Worm (Caenorhabditis elegans) whole organism, L4 larva: Measurements from ENCODE around the gene smc-4.
A peak's percentile ranks its signal among the peaks of the same experiment; 100 is the strongest.

Experiments
- F10B5.3 ChIP-seq: sonication (generic microtip); optimal IDR thresholded peaks from 2 replicates; lab custom pipeline; 2016; ENCODE audit warnings: mild to moderate bottlenecking, missing genetic modification characterization, missing compliant biosample characterization
- F49E8.2 ChIP-seq: sonication (generic microtip); optimal IDR thresholded peaks from 2 replicates; lab custom pipeline; 2016; ENCODE audit warnings: missing compliant biosample characterization, mild to moderate bottlenecking, missing genetic modification characterization, borderline replicate concordance
- Y75B8A.6 ChIP-seq: fragments of 200-800 bp; sonication (Bioruptor generic); IDR thresholded peaks from 2 replicates; pipeline ENCODE4 v1.3.6; 2022; ENCODE audit warnings: missing genetic modification reagents, missing genetic modification characterization, missing compliant biosample characterization
- aha-1 ChIP-seq: fragments of 150-350 bp; peaks from one replicate; lab custom pipeline; 2014; ENCODE audit warnings: missing biosample characterization, missing genetic modification characterization
- aly-2 ChIP-seq: sonication (generic microtip); optimal IDR thresholded peaks from 2 replicates; lab custom pipeline; 2018; ENCODE audit warnings: missing biosample characterization, missing genetic modification characterization
- ama-1 ChIP-seq: fragments of 150-350 bp; optimal IDR thresholded peaks from 2 replicates; lab custom pipeline; 2014; ENCODE audit warnings: inconsistent platforms, mixed read lengths
- arid-1 ChIP-seq: fragments of 200-800 bp; sonication (Bioruptor generic); conservative IDR thresholded peaks from 2 replicates; pipeline ENCODE4 v1.3.6; 2022; ENCODE audit warnings: missing genetic modification reagents, missing genetic modification characterization, missing compliant biosample characterization
- ceh-20 ChIP-seq: fragments of 200-800 bp; sonication (Bioruptor generic); IDR thresholded peaks from 2 replicates; pipeline ENCODE4 v1.3.6; 2022; ENCODE audit warnings: missing genetic modification reagents, missing genetic modification characterization, missing compliant biosample characterization
- ceh-62 ChIP-seq: sonication (generic microtip); optimal IDR thresholded peaks from 2 replicates; lab custom pipeline; 2017; ENCODE audit warnings: missing biosample characterization, missing genetic modification characterization
- ces-1 ChIP-seq: fragments of 150-350 bp; sonication (generic microtip); optimal IDR thresholded peaks from 4 replicates; lab custom pipeline; 2014; ENCODE audit warnings: missing biosample characterization, missing genetic modification reagents, missing genetic modification characterization
- ctbp-1 ChIP-seq: fragments of 200-800 bp; sonication (Bioruptor generic); IDR thresholded peaks from 2 replicates; pipeline ENCODE4 v1.3.6; 2022; ENCODE audit warnings: missing genetic modification reagents, missing genetic modification characterization, missing compliant biosample characterization
- daf-8 ChIP-seq: fragments of 200-800 bp; sonication (Bioruptor generic); IDR thresholded peaks from 2 replicates; pipeline ENCODE4 v1.3.6; 2022; ENCODE audit warnings: missing genetic modification characterization, missing compliant biosample characterization
- dmd-6 ChIP-seq: fragments of 200-800 bp; sonication (Bioruptor generic); IDR thresholded peaks from 2 replicates; pipeline ENCODE4 v1.3.6; 2022; ENCODE audit warnings: missing genetic modification reagents, missing genetic modification characterization, missing compliant biosample characterization
- dpl-1 ChIP-seq: fragments of 150-350 bp; optimal IDR thresholded peaks from 2 replicates; lab custom pipeline; 2014; ENCODE audit warnings: missing biosample characterization, missing genetic modification reagents, missing genetic modification characterization
- duxl-1 ChIP-seq: sonication (generic microtip); optimal IDR thresholded peaks from 2 replicates; lab custom pipeline; 2016; ENCODE audit warnings: mild to moderate bottlenecking, missing genetic modification characterization, moderate library complexity, missing compliant biosample characterization; ENCODE audit not compliant: poor library complexity
- dve-1 ChIP-seq: sonication (generic microtip); optimal IDR thresholded peaks from 2 replicates; lab custom pipeline; 2017; ENCODE audit warnings: antibody characterized with exemption, mild to moderate bottlenecking, missing genetic modification characterization, missing compliant biosample characterization; ENCODE audit not compliant: insufficient read depth
- egl-43 ChIP-seq: fragments of 200-800 bp; sonication (Bioruptor generic); IDR thresholded peaks from 2 replicates; pipeline ENCODE4 v1.3.6; 2022; ENCODE audit warnings: missing genetic modification reagents, missing genetic modification characterization, missing compliant biosample characterization
- fos-1 ChIP-seq: fragments of 150-350 bp; optimal IDR thresholded peaks from 2 replicates; lab custom pipeline; 2014; ENCODE audit warnings: missing biosample characterization, missing genetic modification characterization
- hlh-30 ChIP-seq: sonication (generic microtip); optimal IDR thresholded peaks from 2 replicates; lab custom pipeline; 2017; ENCODE audit warnings: antibody characterized with exemption, mild to moderate bottlenecking, missing genetic modification characterization, missing compliant biosample characterization; ENCODE audit not compliant: insufficient read depth
- hmg-1.1 ChIP-seq: fragments of 200-800 bp; sonication (Bioruptor generic); IDR thresholded peaks from 2 replicates; pipeline ENCODE4 v1.3.6; 2022; ENCODE audit warnings: missing genetic modification reagents, missing genetic modification characterization, missing compliant biosample characterization
- jun-1 ChIP-seq: fragments of 150-350 bp; optimal IDR thresholded peaks from 2 replicates; lab custom pipeline; 2014; ENCODE audit warnings: missing biosample characterization, missing genetic modification reagents, missing genetic modification characterization
- lim-7 ChIP-seq: fragments of 200-800 bp; sonication (Bioruptor generic); IDR thresholded peaks from 2 replicates; pipeline ENCODE4 v1.3.6; 2022; ENCODE audit warnings: missing genetic modification characterization, missing compliant biosample characterization
- lin-13 ChIP-seq: fragments of 150-350 bp; optimal IDR thresholded peaks from 2 replicates; lab custom pipeline; 2014; ENCODE audit warnings: missing biosample characterization, missing genetic modification reagents, missing genetic modification characterization
- lin-29 ChIP-seq: fragments of 200-800 bp; sonication (Bioruptor generic); IDR thresholded peaks from 2 replicates; pipeline ENCODE4 v1.3.6; 2022; ENCODE audit warnings: missing genetic modification reagents, missing genetic modification characterization, missing compliant biosample characterization
- lir-3 ChIP-seq: sonication (generic microtip); optimal IDR thresholded peaks from 2 replicates; lab custom pipeline; 2016; ENCODE audit warnings: mild to moderate bottlenecking, missing genetic modification characterization, missing compliant biosample characterization
- lsy-2 ChIP-seq, 2 experiments: fragments of 150-350 bp in 1 of 2; sonication (generic microtip) in 1 of 2; optimal IDR thresholded peaks; 2 replicates each; lab custom pipeline; 2014 to 2017; ENCODE audit warnings: missing biosample characterization in 2 of 2, missing genetic modification characterization in 2 of 2
- madf-5 ChIP-seq, 2 experiments: fragments of 200-800 bp; sonication (Bioruptor generic); IDR thresholded peaks; 2 replicates each; pipeline ENCODE4 v1.3.6; 2022; ENCODE audit warnings: missing compliant biosample characterization in 2 of 2, missing genetic modification characterization in 2 of 2
- madf-9 ChIP-seq: fragments of 200-800 bp; sonication (Bioruptor generic); conservative IDR thresholded peaks from 2 replicates; pipeline ENCODE4 v1.3.6; 2022; ENCODE audit warnings: missing genetic modification reagents, missing genetic modification characterization, missing compliant biosample characterization
- mes-2 ChIP-seq: sonication (generic microtip); optimal IDR thresholded peaks from 2 replicates; lab custom pipeline; 2016; ENCODE audit warnings: missing genotype, mild to moderate bottlenecking, missing genetic modification characterization, missing compliant biosample characterization; ENCODE audit not compliant: poor library complexity, severe bottlenecking
- nhr-10 ChIP-seq: fragments of 150-350 bp; optimal IDR thresholded peaks from 2 replicates; lab custom pipeline; 2014; ENCODE audit warnings: missing biosample characterization, missing genetic modification characterization
- nhr-102 ChIP-seq: sonication (generic microtip); optimal IDR thresholded peaks from 2 replicates; lab custom pipeline; 2016; ENCODE audit warnings: mild to moderate bottlenecking, missing genetic modification characterization, moderate library complexity, missing compliant biosample characterization
- nhr-11 ChIP-seq: fragments of 150-350 bp; optimal IDR thresholded peaks from 2 replicates; lab custom pipeline; 2014; ENCODE audit warnings: missing biosample characterization, missing genetic modification characterization
- nhr-28 ChIP-seq: fragments of 150-350 bp; optimal IDR thresholded peaks from 2 replicates; lab custom pipeline; 2014; ENCODE audit warnings: missing biosample characterization, missing genetic modification characterization
- nhr-41 ChIP-seq: fragments of 200-800 bp; sonication (Bioruptor generic); IDR thresholded peaks from 2 replicates; pipeline ENCODE4 v1.3.6; 2022; ENCODE audit warnings: missing genetic modification reagents, missing genetic modification characterization, missing compliant biosample characterization
- nhr-76 ChIP-seq: fragments of 150-350 bp; optimal IDR thresholded peaks from 2 replicates; lab custom pipeline; 2014; ENCODE audit warnings: missing biosample characterization, missing genetic modification characterization
- php-3 ChIP-seq: fragments of 200-800 bp; sonication (Bioruptor generic); IDR thresholded peaks from 2 replicates; pipeline ENCODE4 v1.3.6; 2022; ENCODE audit warnings: missing genetic modification reagents, missing genetic modification characterization, missing compliant biosample characterization
- pqm-1 ChIP-seq: sonication (generic microtip); optimal IDR thresholded peaks from 2 replicates; lab custom pipeline; 2017; ENCODE audit warnings: missing biosample characterization, missing genetic modification characterization
- rbr-2 ChIP-seq: sonication (generic microtip); optimal IDR thresholded peaks from 2 replicates; lab custom pipeline; 2016; ENCODE audit warnings: missing genotype, missing genetic modification characterization, missing compliant biosample characterization
- sdz-12 ChIP-seq: fragments of 200-800 bp; sonication (Bioruptor generic); optimal IDR thresholded peaks from 2 replicates; lab custom pipeline; 2018; ENCODE audit warnings: mild to moderate bottlenecking, missing genetic modification characterization, missing compliant biosample characterization
- set-16 ChIP-seq: fragments of 200-800 bp; sonication (Bioruptor generic); IDR thresholded peaks from 2 replicates; pipeline ENCODE4 v1.3.6; 2022; ENCODE audit warnings: missing genetic modification reagents, missing genetic modification characterization, missing compliant biosample characterization
- tag-97 ChIP-seq: fragments of 200-800 bp; sonication (Bioruptor generic); IDR thresholded peaks from 2 replicates; pipeline ENCODE4 v1.3.6; 2022; ENCODE audit warnings: missing genetic modification characterization, missing compliant biosample characterization
- unc-130 ChIP-seq: sonication (generic microtip); optimal IDR thresholded peaks from 2 replicates; lab custom pipeline; 2016; ENCODE audit warnings: missing genetic modification reagents, missing genetic modification characterization, missing compliant biosample characterization
- zag-1 ChIP-seq: fragments of 150-350 bp; optimal IDR thresholded peaks from 2 replicates; lab custom pipeline; 2014; ENCODE audit warnings: missing biosample characterization, missing genetic modification characterization
- zfp-3 ChIP-seq: fragments of 200-800 bp; sonication (Bioruptor generic); conservative IDR thresholded peaks from 2 replicates; pipeline ENCODE4 v1.3.6; 2022; ENCODE audit warnings: missing genetic modification reagents, missing genetic modification characterization, missing compliant biosample characterization
- zip-11 ChIP-seq: fragments of 200-800 bp; sonication (Bioruptor generic); IDR thresholded peaks from 2 replicates; pipeline ENCODE4 v1.3.6; 2022; ENCODE audit warnings: missing genetic modification characterization, missing compliant biosample characterization

smc-4 gene

ce11 chrIII:4551963-4552362 lies 35.3 kb upstream of the smc-4 start (continued):
- no peak for TF ChIP-seq lin-29 (GFP tag; lab: Robert Waterston, UW)
- no peak for TF ChIP-seq ceh-20 (GFP tag; lab: Robert Waterston, UW)
- TF ChIP-seq arid-1 (GFP tag; lab: Robert Waterston, UW): peak; percentile 56; the same call in 1 of the 2 replicates
- TF ChIP-seq lsy-2 (tag; optimal IDR thresholded peaks at IDR 0.05; lab: Kevin White, UChicago): peak; percentile 49 to 78
- TF ChIP-seq sdz-12 (GFP tag; lab: Kevin White, UChicago): no peak
- TF ChIP-seq nhr-28: peak; percentile 91
- no peak for TF ChIP-seq zip-11 (GFP tag; lab: Robert Waterston, UW)
- no peak for TF ChIP-seq nhr-10
- no peak for TF ChIP-seq ces-1 (GFP tag; lab: Kevin White, UChicago)
- TF ChIP-seq nhr-41: peak; percentile 87; the same call in 1 of the 2 replicates
- peak; percentile 46 for TF ChIP-seq dpl-1 (GFP tag; lab: Kevin White, UChicago)
- no peak for TF ChIP-seq ama-1 (lab: Kevin White, UChicago)
- TF ChIP-seq fos-1: no peak
- TF ChIP-seq zfp-3 (GFP tag; lab: Robert Waterston, UW): no peak
- no peak for TF ChIP-seq nhr-102 (tag; lab: Kevin White, UChicago)
- TF ChIP-seq madf-9: no peak; the same call in 1 of the 2 replicates
- no peak for TF ChIP-seq daf-8
- TF ChIP-seq lir-3 (tag; lab: Kevin White, UChicago): no peak
- TF ChIP-seq nhr-11 (tag; lab: Kevin White, UChicago): peak; percentile 83
- no peak for TF ChIP-seq aly-2 (tag; lab: Kevin White, UChicago)
- TF ChIP-seq F10B5.3 (tag; lab: Kevin White, UChicago): no peak
- TF ChIP-seq ceh-62 (tag; lab: Kevin White, UChicago): no peak
- TF ChIP-seq egl-43: peak; percentile 22; the same call in 1 of the 2 replicates
- TF ChIP-seq duxl-1 (tag; lab: Kevin White, UChicago): no peak
- TF ChIP-seq Y75B8A.6: no peak
- TF ChIP-seq set-16 (GFP tag; lab: Robert Waterston, UW): peak; percentile 74
- TF ChIP-seq mes-2: peak; percentile 56

DNA sequence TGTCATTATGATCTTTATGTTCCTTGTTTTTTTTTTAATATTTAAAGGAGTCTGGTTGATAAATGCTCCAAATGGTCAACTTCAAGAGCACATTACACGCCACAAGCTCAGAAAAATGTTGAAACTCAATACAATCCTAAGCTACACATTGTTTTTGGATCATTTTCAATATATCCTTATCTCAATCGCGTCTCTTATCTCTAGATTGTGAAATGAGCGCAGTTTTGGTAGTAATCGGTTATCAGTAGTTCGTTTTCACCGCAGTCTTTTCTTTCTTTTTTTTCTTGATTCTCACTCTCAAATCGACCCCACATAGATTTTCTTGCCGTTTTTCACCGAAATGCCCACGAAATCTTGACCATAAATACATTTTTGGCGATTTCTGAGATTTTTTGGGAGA lies 34.4 kb upstream of the smc-4 start:
- peak; percentile 33 for TF ChIP-seq aha-1 (tag; lab: Kevin White, UChicago)
- TF ChIP-seq dve-1: peak; percentile 6
- TF ChIP-seq nhr-28: peak; percentile 4
- TF ChIP-seq zag-1 (tag; lab: Kevin White, UChicago): no peak
- peak; percentile 38 for TF ChIP-seq pqm-1 (tag; lab: Kevin White, UChicago)
- no peak for TF ChIP-seq ctbp-1
- TF ChIP-seq nhr-10: no peak

ce11 chrIII:4553316-4553715 lies 34.0 kb upstream of the smc-4 start, which contains the start of gene imph-1:
Gene imph-1, plus strand, starts transcription at chrIII:4553616.
- TF ChIP-seq lim-7 (GFP tag; lab: Robert Waterston, UW) (no peak), aha-1 (tag; lab: Kevin White, UChicago) (no peak), nhr-28 (no peak), hlh-30 (tag; lab: Kevin White, UChicago) (no peak), madf-5 (GFP tag; IDR thresholded peaks at IDR 0.05; lab: Robert Waterston, UW) (no peak), dmd-6 (GFP tag; lab: Robert Waterston, UW) (no peak)

- TF ChIP-seq unc-130 (GFP tag; lab: Kevin White, UChicago) (no peak), php-3 (GFP tag; lab: Robert Waterston, UW) (no peak), F49E8.2 (tag; lab: Kevin White, UChicago) (no peak), jun-1 (no peak), nhr-76 (tag; lab: Kevin White, UChicago) (no peak), rbr-2 (tag; lab: Kevin White, UChicago) (peak; percentile 15), tag-97 (GFP tag; lab: Robert Waterston, UW) (no peak), lsy-2 (tag; optimal IDR thresholded peaks at IDR 0.05; lab: Kevin White, UChicago) (peak in 1 of 2 experiments; percentile 14), lin-13 (GFP tag; lab: Kevin White, UChicago) (no peak), hmg-1.1 (peak; percentile 31; the same call in 1 of the 2 replicates)
These were observed 32.0 kb upstream of the smc-4 start for ce11 chrIII:4555345-4555744.
